Worm (Caenorhabditis elegans): ENCODE measurements around the gene Y82E9BR.22.
A peak's percentile ranks its signal among the peaks of the same experiment; 100 is the strongest.

Y82E9BR.22 gene

DNA sequence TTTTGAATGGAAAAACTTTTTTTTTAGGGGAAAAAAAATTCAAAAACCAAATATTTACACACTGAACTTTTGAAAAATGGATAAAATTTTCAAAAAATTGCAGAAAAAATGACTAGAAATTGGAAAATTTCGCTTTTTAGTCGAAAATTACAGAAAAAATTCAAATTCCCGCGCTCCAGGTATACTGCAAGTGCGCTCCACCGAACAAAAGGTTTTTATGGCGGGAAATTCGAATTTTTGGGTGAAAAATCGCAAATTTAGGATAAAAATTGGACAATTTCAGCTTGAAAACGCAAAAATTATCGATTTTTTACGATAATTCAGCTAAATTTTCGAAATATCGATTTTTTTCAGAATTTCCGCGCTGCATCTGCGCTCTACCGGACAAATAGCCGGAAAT, 20.2 kb upstream of the Y82E9BR.22 start:
- TF ChIP-seq lsy-2 (tag; optimal IDR thresholded peaks at IDR 0.05) (no peak), unc-55 (GFP tag; optimal IDR thresholded peaks at IDR 0.05) (no peak), F13H6.1 (tag; optimal IDR thresholded peaks at IDR 0.05) (no peak), aly-2 (tag; optimal IDR thresholded peaks at IDR 0.05) (no peak), nhr-6 (tag; optimal IDR thresholded peaks at IDR 0.05) (no peak), nhr-237 (tag; optimal IDR thresholded peaks at IDR 0.05) (no peak), skn-1 (tag; optimal IDR thresholded peaks at IDR 0.05) (no peak), nhr-77 (tag; optimal IDR thresholded peaks at IDR 0.05) (no peak), mbf-1 (tag; optimal IDR thresholded peaks at IDR 0.05) (no peak)

DNA sequence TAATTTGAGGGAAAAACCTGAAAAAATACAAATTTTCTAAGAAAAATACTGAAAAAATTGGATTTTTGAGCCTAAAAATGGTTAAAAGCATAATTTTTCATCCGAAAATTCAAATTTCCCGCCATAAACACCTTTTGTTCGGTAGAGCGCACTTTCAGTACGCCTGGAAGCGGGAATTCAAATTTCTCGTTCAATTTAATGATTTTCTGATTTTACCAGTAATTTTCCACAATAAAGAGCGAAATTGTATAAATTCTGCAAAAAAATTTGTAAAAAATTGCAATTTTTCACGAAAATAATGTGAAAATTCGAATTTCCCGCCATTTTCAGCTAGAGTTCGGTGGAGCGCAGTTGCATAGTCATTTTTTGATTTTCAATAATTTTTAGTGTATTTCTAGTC, 19.4 kb upstream of the Y82E9BR.22 start:
- no peak for TF ChIP-seq nhr-237 (tag; optimal IDR thresholded peaks at IDR 0.05)
- TF ChIP-seq crh-2 (tag; optimal IDR thresholded peaks at IDR 0.05) = no peak
- no peak for TF ChIP-seq aly-2 (tag; optimal IDR thresholded peaks at IDR 0.05)
- TF ChIP-seq F13H6.1 (tag; optimal IDR thresholded peaks at IDR 0.05) = no peak

DNA sequence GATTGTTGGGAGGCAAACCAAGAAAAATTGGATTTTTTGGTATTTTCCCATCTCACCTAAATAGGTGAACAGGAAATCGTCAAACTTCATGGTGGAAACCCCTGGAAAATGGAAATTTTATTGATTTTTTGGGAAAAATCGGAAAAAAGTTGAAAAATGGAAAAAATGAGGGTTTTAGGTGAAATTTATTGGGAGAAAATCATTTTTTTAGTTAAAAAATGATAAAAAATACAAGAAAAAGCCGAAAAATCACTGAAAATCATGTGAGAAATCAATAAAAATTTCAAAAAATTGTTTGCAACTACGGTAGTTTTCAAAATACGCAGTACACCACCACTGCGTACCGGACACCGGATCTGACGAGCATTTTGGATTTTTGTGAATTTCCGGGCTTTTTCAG, 18.1 kb upstream of the Y82E9BR.22 start, which contains the start of gene lelo-2:
lelo-2 (minus strand) TSS at position 101 of the 400 bp plus-strand sequence.
- TF ChIP-seq fos-1 (tag; optimal IDR thresholded peaks at IDR 0.05) (no peak), crh-2 (tag; optimal IDR thresholded peaks at IDR 0.05) (no peak), ztf-1 (GFP tag; conservative IDR thresholded peaks at IDR 0.05) (no peak), nhr-11 (tag; optimal IDR thresholded peaks at IDR 0.05) (no peak), nhr-77 (tag; optimal IDR thresholded peaks at IDR 0.05) (no peak), lin-11 (tag; optimal IDR thresholded peaks at IDR 0.05) (no peak), ceh-16 (tag; optimal IDR thresholded peaks at IDR 0.05) (no peak), egl-27 (tag; optimal IDR thresholded peaks at IDR 0.05) (no peak), aly-2 (tag; optimal IDR thresholded peaks at IDR 0.05) (no peak), gmeb-1 (tag; optimal IDR thresholded peaks at IDR 0.05) (no peak), Y55F3AM.14 (GFP tag; optimal IDR thresholded peaks at IDR 0.05) (no peak), snpc-4 (tag; optimal IDR thresholded peaks at IDR 0.05) (no peak), nhr-237 (tag; optimal IDR thresholded peaks at IDR 0.05) (no peak), nhr-23 (tag; optimal IDR thresholded peaks at IDR 0.05) (no peak), mab-5 (tag; optimal IDR thresholded peaks at IDR 0.05) (no peak), R02D3.7 (tag; optimal IDR thresholded peaks at IDR 0.05) (no peak), nhr-21 (tag; optimal IDR thresholded peaks at IDR 0.05) (no peak), unc-62 (GFP tag; optimal IDR thresholded peaks at IDR 0.05) (no peak), nhr-10 (tag; optimal IDR thresholded peaks at IDR 0.05) (no peak), ama-1 (optimal IDR thresholded peaks at IDR 0.05) (no peak)

DNA sequence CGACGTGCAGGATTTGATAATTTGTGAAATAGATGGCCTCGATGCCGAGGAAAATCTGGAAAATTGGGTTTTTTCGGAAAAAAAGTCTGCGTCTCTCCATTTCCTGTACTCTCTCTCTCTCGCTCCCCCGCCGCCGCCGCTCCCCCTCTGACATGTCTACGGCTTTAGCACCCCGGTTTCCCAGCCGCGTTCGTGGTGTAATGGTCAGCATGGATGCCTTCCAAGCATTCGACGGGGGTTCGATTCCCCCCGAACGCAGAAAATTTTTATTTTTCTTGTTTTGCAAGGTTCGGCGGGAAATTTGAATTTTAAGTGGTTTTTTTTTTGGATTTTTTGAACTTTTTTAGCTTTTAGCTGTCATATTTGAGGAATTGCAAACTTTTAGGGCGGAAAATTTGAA, 15.3 kb upstream of the Y82E9BR.22 start:
- TF ChIP-seq nhr-6 (tag; optimal IDR thresholded peaks at IDR 0.05) (no peak), Y55F3AM.14 (GFP tag; optimal IDR thresholded peaks at IDR 0.05) (peak; percentile 42), C34F6.9 (tag; optimal IDR thresholded peaks at IDR 0.05) (peak; percentile 45), sma-3 (GFP tag; optimal IDR thresholded peaks at IDR 0.05) (peak; percentile 53), R02D3.7 (tag; optimal IDR thresholded peaks at IDR 0.05) (no peak), crh-2 (tag; optimal IDR thresholded peaks at IDR 0.05) (peak; percentile 8), unc-55 (GFP tag; optimal IDR thresholded peaks at IDR 0.05) (peak; percentile 77), mdl-1 (tag; optimal IDR thresholded peaks at IDR 0.05) (no peak), nhr-25 (tag; optimal IDR thresholded peaks at IDR 0.05) (peak; percentile 46), F13H6.1 (tag; optimal IDR thresholded peaks at IDR 0.05) (peak; percentile 49), nhr-129 (tag; optimal IDR thresholded peaks at IDR 0.05) (peak; percentile 32), gmeb-1 (tag; optimal IDR thresholded peaks at IDR 0.05) (peak; percentile 52), lin-11 (tag; optimal IDR thresholded peaks at IDR 0.05) (peak; percentile 50), ztf-4 (tag; optimal IDR thresholded peaks at IDR 0.05) (no peak), fos-1 (tag; optimal IDR thresholded peaks at IDR 0.05) (peak; percentile 34), lsy-2 (tag; optimal IDR thresholded peaks at IDR 0.05) (peak; percentile 67 to 75), nhr-21 (tag; optimal IDR thresholded peaks at IDR 0.05) (peak; percentile 14), egl-27 (tag; optimal IDR thresholded peaks at IDR 0.05) (no peak), snpc-4 (tag; optimal IDR thresholded peaks at IDR 0.05) (no peak), ceh-82 (tag; optimal IDR thresholded peaks at IDR 0.05) (no peak), lin-13 (GFP tag; optimal IDR thresholded peaks at IDR 0.05) (peak; percentile 88), mab-5 (tag; optimal IDR thresholded peaks at IDR 0.05) (peak; percentile 35)

DNA sequence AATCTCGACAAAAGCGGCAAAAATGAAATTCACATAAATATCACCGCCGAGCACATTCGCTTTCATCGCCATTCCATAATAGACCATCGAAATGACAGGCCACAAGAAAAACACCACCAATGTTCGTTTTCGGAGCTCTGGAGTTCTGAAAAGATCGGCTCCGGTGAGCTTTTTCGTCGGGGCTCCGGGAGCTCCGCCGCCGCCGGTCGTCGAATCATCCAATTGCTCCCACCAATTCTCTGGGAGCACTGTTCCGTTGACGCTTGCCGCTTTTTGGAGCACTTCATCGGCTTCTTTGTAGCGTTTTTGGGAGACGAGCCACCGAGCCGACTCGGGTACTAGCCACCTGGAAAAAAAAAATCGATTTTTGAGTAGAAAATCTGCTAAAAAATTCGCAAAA, 12.4 kb upstream of the Y82E9BR.22 start:
- TF ChIP-seq nhr-23 (tag; optimal IDR thresholded peaks at IDR 0.05) = no peak
- TF ChIP-seq nhr-77 (tag; optimal IDR thresholded peaks at IDR 0.05) = no peak
- no peak for TF ChIP-seq R02D3.7 (tag; optimal IDR thresholded peaks at IDR 0.05)
